Worm (Caenorhabditis elegans) whole organism, late embryonic: ENCODE measurements around the gene T22D1.18.

ENCODE experiments used
- ama-1 ChIP-seq: fragments of 150-350 bp; optimal IDR thresholded peaks from 2 replicates; lab custom pipeline; 2014
- ceh-22 ChIP-seq: sonication (generic microtip); optimal IDR thresholded peaks from 2 replicates; lab custom pipeline; 2017; ENCODE audit warnings: missing biosample characterization, missing genetic modification characterization
- ceh-6 ChIP-seq: fragments of 200-800 bp; sonication (Bioruptor generic); optimal IDR thresholded peaks from 2 replicates; lab custom pipeline; 2018; ENCODE audit warnings: mild to moderate bottlenecking, missing genetic modification characterization, missing compliant biosample characterization
- che-1 ChIP-seq: sonication (generic microtip); optimal IDR thresholded peaks from 2 replicates; lab custom pipeline; 2016; ENCODE audit warnings: mild to moderate bottlenecking, missing genetic modification characterization, missing compliant biosample characterization
- ets-4 ChIP-seq: sonication (generic microtip); optimal IDR thresholded peaks from 2 replicates; lab custom pipeline; 2016; ENCODE audit warnings: missing genetic modification characterization, missing compliant biosample characterization
- fkh-10 ChIP-seq: fragments of 150-350 bp; optimal IDR thresholded peaks from 2 replicates; lab custom pipeline; 2014; ENCODE audit warnings: missing biosample characterization, missing genetic modification reagents, missing genetic modification characterization
- nhr-232 ChIP-seq: sonication (generic microtip); optimal IDR thresholded peaks from 2 replicates; lab custom pipeline; 2016; ENCODE audit warnings: missing genetic modification characterization, missing compliant biosample characterization
- pag-3 ChIP-seq: sonication (generic microtip); optimal IDR thresholded peaks from 2 replicates; lab custom pipeline; 2016; ENCODE audit warnings: missing compliant biosample characterization, missing genetic modification characterization, borderline replicate concordance
- pax-1 ChIP-seq: fragments of 150-350 bp; optimal IDR thresholded peaks from 2 replicates; lab custom pipeline; 2014; ENCODE audit warnings: missing biosample characterization, missing genetic modification characterization
- pha-4 ChIP-seq: fragments of 150-350 bp; optimal IDR thresholded peaks from 2 replicates; lab custom pipeline; 2018; ENCODE audit warnings: missing biosample characterization, missing genetic modification reagents, missing genetic modification characterization
- sox-2 ChIP-seq: fragments of 200-800 bp; sonication (Bioruptor generic); IDR thresholded peaks from 2 replicates; pipeline ENCODE4 v1.3.6; 2022; ENCODE audit warnings: missing genetic modification reagents, missing genetic modification characterization, missing compliant biosample characterization
- sox-4 ChIP-seq: sonication (generic microtip); optimal IDR thresholded peaks from 2 replicates; lab custom pipeline; 2017; ENCODE audit warnings: mild to moderate bottlenecking, missing genetic modification characterization, inconsistent platforms, missing compliant biosample characterization

- TF ChIP-seq pag-3: no peak
- no peak for TF ChIP-seq ets-4 (tag; lab: Kevin White, UChicago)
- no peak for TF ChIP-seq fkh-10 (GFP tag; lab: Kevin White, UChicago)
- TF ChIP-seq ceh-6 (GFP tag; lab: Kevin White, UChicago): no peak
- no peak for TF ChIP-seq sox-4
- no peak for TF ChIP-seq nhr-232 (tag; lab: Kevin White, UChicago)
- no peak for TF ChIP-seq ama-1
- no peak for TF ChIP-seq ceh-22 (tag; lab: Kevin White, UChicago)
- no peak for TF ChIP-seq sox-2
- no peak for TF ChIP-seq pax-1 (tag; lab: Kevin White, UChicago)
- TF ChIP-seq che-1 (tag; lab: Kevin White, UChicago): no peak
- no peak for TF ChIP-seq pha-4 (tag; lab: Kevin White, UChicago)
Measured at ce11 chrIV:6907487-6907886, 12.5 kb downstream of the T22D1.18 start.
